Fruit fly (Drosophila melanogaster) Kc167 (cell line): ENCODE data around the gene CG13244.

Experiments used
- Myc ChIP-seq: fragments of >200 bp; optimal IDR thresholded peaks from 2 replicates; lab custom pipeline; 2017; ENCODE audit warnings: missing external identifiers
- Sin3A ChIP-seq: fragments of >200 bp; optimal IDR thresholded peaks from 2 replicates; lab custom pipeline; 2018; ENCODE audit warnings: missing external identifiers
- h ChIP-seq: fragments of >200 bp; optimal IDR thresholded peaks from 3 replicates; lab custom pipeline; 2018; ENCODE audit warnings: missing external identifiers
- insv ChIP-seq: fragments of >200 bp; optimal IDR thresholded peaks from 3 replicates; lab custom pipeline; 2018; ENCODE audit warnings: missing external identifiers
- psq ChIP-seq: fragments of >200 bp; optimal IDR thresholded peaks from 2 replicates; lab custom pipeline; 2017; ENCODE audit warnings: missing external identifiers
- ttk ChIP-seq: sonication (Bioruptor generic); optimal IDR thresholded peaks from 2 replicates; lab custom pipeline; 2017; ENCODE audit warnings: missing external identifiers

The CG13244 gene

dm6 chr2L:15909826-15910225, 6.9 kb upstream of the CG13244 start:
- TF ChIP-seq Sin3A (lab: Kevin White, UChicago) (no peak), insv (no peak), Myc (lab: Kevin White, UChicago) (no peak), ttk (no peak), h (lab: Kevin White, UChicago) (no peak), psq (lab: Kevin White, UChicago) (no peak)

DNA sequence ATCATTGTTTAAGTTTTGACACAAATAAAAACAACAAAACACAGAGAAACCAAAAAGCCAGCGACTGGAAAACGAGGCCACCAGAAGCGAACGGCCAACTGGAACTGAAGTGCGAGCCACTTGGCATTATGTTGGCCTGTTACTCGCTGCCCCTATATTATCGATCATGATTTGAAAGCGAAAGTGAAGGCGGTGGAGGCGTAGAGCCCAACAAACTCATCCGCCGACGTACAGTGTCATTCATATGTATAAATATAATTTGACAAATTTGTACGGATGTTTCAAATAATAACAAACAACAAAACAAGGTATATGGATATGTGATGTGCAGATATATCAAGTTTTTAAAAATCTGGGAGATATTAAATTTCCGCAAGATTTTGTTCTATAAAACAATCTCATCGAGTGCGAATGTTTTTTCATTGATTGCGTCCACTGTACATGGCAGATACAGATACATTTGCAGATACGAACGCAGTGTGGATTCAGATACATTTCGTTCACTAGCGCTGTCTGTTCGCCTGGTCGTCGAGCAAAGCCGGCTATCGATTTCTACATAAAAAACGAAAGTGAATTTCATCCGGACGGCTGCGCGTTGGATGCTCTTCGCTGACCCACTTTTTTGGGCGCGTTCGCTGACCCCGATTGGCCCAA, 5.6 kb upstream of the CG13244 start:
- TF ChIP-seq insv (no peak), psq (lab: Kevin White, UChicago) (no peak), h (lab: Kevin White, UChicago) (no peak), Myc (lab: Kevin White, UChicago) (no peak), ttk (no peak), Sin3A (lab: Kevin White, UChicago) (no peak)

dm6 chr2L:15911591-15912007, 5.1 kb upstream of the CG13244 start:
- TF ChIP-seq Sin3A (lab: Kevin White, UChicago) (no peak), psq (lab: Kevin White, UChicago) (no peak), Myc (lab: Kevin White, UChicago) (no peak), ttk (no peak), insv (no peak), h (lab: Kevin White, UChicago) (no peak)

DNA sequence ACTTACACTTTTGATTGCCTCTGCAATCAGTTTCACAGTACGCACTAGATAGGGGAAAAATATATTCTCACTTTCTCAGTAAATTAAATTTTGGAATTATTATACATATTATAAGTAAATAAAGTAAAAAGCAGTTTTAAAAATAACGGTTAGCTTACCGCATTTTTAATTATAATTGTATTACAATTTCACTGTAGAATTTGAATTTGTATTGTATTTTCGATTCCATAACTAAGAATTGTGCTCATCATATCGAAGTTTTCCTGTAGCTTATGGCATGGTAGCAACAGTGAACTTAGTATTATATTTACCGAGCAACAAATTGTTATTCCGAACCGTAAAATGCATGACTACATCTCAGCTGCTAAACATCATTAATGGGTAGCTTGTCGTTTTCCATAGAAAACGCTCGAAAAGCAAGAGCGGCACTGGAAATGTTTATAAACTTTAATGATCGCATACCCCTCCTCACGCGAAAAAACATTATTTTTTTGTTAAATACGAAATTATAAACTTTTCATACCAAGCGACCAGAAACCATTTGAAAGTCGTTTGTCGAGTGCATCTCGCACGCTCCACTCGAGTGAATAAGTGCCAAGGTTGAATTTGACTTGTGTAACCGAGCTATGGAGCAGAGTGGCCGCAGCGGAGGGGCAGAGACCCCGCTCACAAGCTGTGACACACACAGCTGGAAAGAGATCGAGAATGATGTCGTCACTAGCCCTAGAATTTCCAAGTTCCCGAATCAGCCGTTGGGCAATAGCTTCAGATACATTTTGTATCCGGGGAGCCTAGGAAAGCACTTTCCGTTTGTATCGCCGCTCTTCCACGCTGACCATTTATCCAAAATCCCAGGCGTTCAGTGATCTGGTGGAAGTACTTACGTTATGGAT, 4.4 kb upstream of the CG13244 start:
- TF ChIP-seq h (lab: Kevin White, UChicago) (no peak), Sin3A (lab: Kevin White, UChicago) (no peak), Myc (lab: Kevin White, UChicago) (no peak), psq (lab: Kevin White, UChicago) (no peak), ttk (no peak), insv (no peak)

dm6 chr2L:15912901-15913673, 3.6 kb upstream of the CG13244 start:
- no peak for TF ChIP-seq Sin3A (lab: Kevin White, UChicago)
- no peak for TF ChIP-seq Myc (lab: Kevin White, UChicago)
- TF ChIP-seq h (lab: Kevin White, UChicago): no peak
- TF ChIP-seq psq (lab: Kevin White, UChicago): no peak
- TF ChIP-seq ttk: no peak
- no peak for TF ChIP-seq insv

DNA sequence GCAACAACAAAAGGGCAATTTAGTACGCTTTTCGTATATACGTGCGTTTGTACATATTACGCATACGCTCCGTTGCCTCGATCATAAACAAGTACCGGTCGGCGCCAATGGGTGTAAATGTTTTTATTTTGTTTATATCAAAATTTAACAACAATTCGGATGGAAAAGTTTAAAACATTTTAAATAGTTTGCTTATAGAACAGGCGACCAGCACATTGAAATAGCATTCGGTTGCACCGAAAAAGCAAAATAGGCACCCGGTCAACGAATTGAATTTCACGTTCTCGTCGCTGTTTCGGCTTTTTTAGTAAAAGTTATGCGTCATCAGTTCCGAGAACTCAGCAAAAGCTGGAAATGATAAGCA, 3.0 kb upstream of the CG13244 start:
- TF ChIP-seq Sin3A (lab: Kevin White, UChicago): no peak
- TF ChIP-seq Myc (lab: Kevin White, UChicago): no peak
- no peak for TF ChIP-seq insv
- TF ChIP-seq h (lab: Kevin White, UChicago): no peak
- no peak for TF ChIP-seq psq (lab: Kevin White, UChicago)
- TF ChIP-seq ttk: no peak

dm6 chr2L:15923095-15923494, 6.4 kb downstream of the CG13244 start, which contains the start of gene CG4793:
TSS of gene CG4793 (plus strand) at chr2L:15923395.
- no peak for TF ChIP-seq insv
- no peak for TF ChIP-seq Sin3A (lab: Kevin White, UChicago)
- no peak for TF ChIP-seq ttk
- TF ChIP-seq h (lab: Kevin White, UChicago): no peak
- TF ChIP-seq Myc (lab: Kevin White, UChicago): no peak
- no peak for TF ChIP-seq psq (lab: Kevin White, UChicago)

- TF ChIP-seq ttk (no peak), Sin3A (lab: Kevin White, UChicago) (no peak), insv (no peak), Myc (lab: Kevin White, UChicago) (no peak), h (lab: Kevin White, UChicago) (no peak), psq (lab: Kevin White, UChicago) (no peak)
Observed at dm6 chr2L:15936138-15936537, 19.4 kb downstream of the CG13244 start.

- TF ChIP-seq h (lab: Kevin White, UChicago) (no peak), insv (no peak), ttk (no peak)
Observed at dm6 chr2L:15941141-15941540, 24.5 kb downstream of the CG13244 start, which contains the start of gene CG12448. TSS of gene CG12448 (plus strand) at chr2L:15941441.

dm6 chr2L:15949457-15949856, 32.8 kb downstream of the CG13244 start:
- TF ChIP-seq ttk (no peak), Sin3A (lab: Kevin White, UChicago) (no peak), insv (no peak), h (lab: Kevin White, UChicago) (no peak), Myc (lab: Kevin White, UChicago) (no peak), psq (lab: Kevin White, UChicago) (no peak)

DNA sequence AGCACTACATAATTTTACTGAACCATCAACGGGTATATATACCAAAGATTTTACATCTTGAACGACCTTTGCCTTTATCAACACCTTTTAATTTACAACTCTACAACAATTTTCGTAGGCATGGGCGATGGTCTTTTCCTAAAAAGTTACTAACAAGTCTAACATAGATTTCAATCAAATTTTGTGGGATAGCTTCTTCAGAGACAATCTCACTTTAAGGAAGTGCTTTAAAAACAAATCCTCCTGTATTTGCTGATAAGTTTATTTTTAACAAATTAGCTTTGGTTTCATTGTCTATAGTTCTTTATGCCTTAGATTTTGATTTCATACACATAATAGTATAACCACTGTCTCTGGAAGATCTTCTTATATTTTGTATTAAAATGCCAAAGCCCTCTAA, 40.9 kb downstream of the CG13244 start, which contains the start of gene CG18063:
Gene CG18063 (plus strand): TSS at position 301 of the 400 bp plus-strand sequence.
- TF ChIP-seq psq (lab: Kevin White, UChicago): no peak

DNA sequence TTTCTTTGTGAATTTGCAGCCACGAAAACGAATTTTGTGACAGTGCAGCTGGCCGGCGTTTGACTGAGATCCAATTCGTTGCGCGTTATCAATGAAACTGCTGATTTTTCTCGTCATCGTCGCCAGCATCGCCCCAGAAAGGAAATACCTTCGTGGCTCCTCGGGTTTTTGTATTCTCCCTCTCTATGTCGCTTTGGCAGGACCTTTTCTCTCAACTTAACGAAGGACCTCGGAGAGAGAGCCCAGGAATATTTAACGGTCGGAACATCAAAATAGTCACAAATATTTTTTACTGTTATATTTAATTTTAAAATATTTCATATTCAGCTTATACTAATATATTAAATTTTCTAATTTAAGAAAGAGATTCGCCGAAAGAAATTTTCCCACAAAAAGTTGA, 45.6 kb downstream of the CG13244 start, which contains the start of gene beat-Ib:
Gene beat-Ib (minus strand): TSS at position 101 of the 400 bp plus-strand sequence.
- no peak for TF ChIP-seq Sin3A (lab: Kevin White, UChicago)
- TF ChIP-seq psq (lab: Kevin White, UChicago): no peak
- no peak for TF ChIP-seq Myc (lab: Kevin White, UChicago)
- TF ChIP-seq ttk: no peak
- TF ChIP-seq h (lab: Kevin White, UChicago): no peak
- no peak for TF ChIP-seq insv
